Fruit fly (Drosophila melanogaster) whole organism, adult: ENCODE data around the gene CG31183.
A peak's percentile ranks its signal among the peaks of the same experiment; 100 is the strongest.

ENCODE experiments used
- CG11617 ChIP-seq: fragments of 200-800 bp; sonication (Bioruptor generic); optimal IDR thresholded peaks from 2 replicates; lab custom pipeline; 2017; ENCODE audit warnings: mild to moderate bottlenecking, missing biosample characterization, missing genetic modification reagents, missing genetic modification characterization
- CG12768 ChIP-seq: fragments of 200-800 bp; sonication (Bioruptor generic); optimal IDR thresholded peaks from 2 replicates; lab custom pipeline; 2017; ENCODE audit warnings: missing biosample characterization, missing genetic modification characterization, mild to moderate bottlenecking, moderate library complexity, missing genetic modification reagents
- CG14711 ChIP-seq: fragments of 200-800 bp; sonication (Bioruptor generic); optimal IDR thresholded peaks from 2 replicates; lab custom pipeline; 2018; ENCODE audit warnings: missing biosample characterization, mild to moderate bottlenecking, missing genetic modification characterization, moderate library complexity
- CG1620 ChIP-seq: fragments of 200-800 bp; sonication (Bioruptor generic); optimal IDR thresholded peaks from 2 replicates; lab custom pipeline; 2016; ENCODE audit warnings: missing biosample characterization, missing genetic modification characterization
- CG33017 ChIP-seq: fragments of 200-800 bp; sonication (Bioruptor generic); optimal IDR thresholded peaks from 2 replicates; lab custom pipeline; 2018; ENCODE audit warnings: missing biosample characterization, mild to moderate bottlenecking, missing genetic modification characterization, moderate library complexity
- CG5204 ChIP-seq: fragments of 200-800 bp; sonication (Bioruptor generic); optimal IDR thresholded peaks from 2 replicates; lab custom pipeline; 2016; ENCODE audit warnings: missing biosample characterization, missing genetic modification characterization
- CG7045 ChIP-seq: fragments of 200-800 bp; sonication (Bioruptor generic); optimal IDR thresholded peaks from 2 replicates; lab custom pipeline; 2017; ENCODE audit warnings: missing biosample characterization, mild to moderate bottlenecking, missing genetic modification characterization
- CG7101 ChIP-seq: fragments of 200-800 bp; sonication (Bioruptor generic); optimal IDR thresholded peaks from 2 replicates; lab custom pipeline; 2018; ENCODE audit warnings: missing biosample characterization, mild to moderate bottlenecking, missing genetic modification characterization, moderate library complexity
- Clk ChIP-seq: fragments of 200-800 bp; sonication (Bioruptor generic); optimal IDR thresholded peaks from 2 replicates; lab custom pipeline; 2017; ENCODE audit warnings: missing biosample characterization, missing genetic modification characterization
- Crg-1 ChIP-seq: fragments of 200-800 bp; sonication (Bioruptor generic); optimal IDR thresholded peaks from 2 replicates; lab custom pipeline; 2016; ENCODE audit warnings: missing biosample characterization, missing genetic modification characterization
- Hr96 ChIP-seq: fragments of 200-800 bp; sonication (Bioruptor generic); optimal IDR thresholded peaks from 2 replicates; lab custom pipeline; 2016; ENCODE audit warnings: missing biosample characterization, missing genetic modification characterization
- Mnt ChIP-seq: fragments of 200-800 bp; sonication (Bioruptor generic); optimal IDR thresholded peaks from 2 replicates; lab custom pipeline; 2016; ENCODE audit warnings: missing biosample characterization, mild to moderate bottlenecking, missing genetic modification characterization
- bab1 ChIP-seq: fragments of 200-800 bp; sonication (Bioruptor generic); optimal IDR thresholded peaks from 3 replicates; lab custom pipeline; 2019; ENCODE audit warnings: missing biosample characterization, mild to moderate bottlenecking, missing genetic modification characterization, moderate library complexity
- cic ChIP-seq: fragments of 200-800 bp; sonication (Bioruptor generic); optimal IDR thresholded peaks from 2 replicates; lab custom pipeline; 2017; ENCODE audit warnings: missing biosample characterization, mild to moderate bottlenecking, missing genetic modification characterization, moderate library complexity
- cnc ChIP-seq, 2 experiments: fragments of >200 bp; optimal IDR thresholded peaks; 2 replicates each; lab custom pipeline; 2017
- kay ChIP-seq: fragments of 200-800 bp; sonication (Bioruptor generic); peaks from one replicate; lab custom pipeline; 2016; ENCODE audit warnings: missing biosample characterization, missing genetic modification characterization, borderline replicate concordance
- ovo ChIP-seq: fragments of 200-800 bp; sonication (Bioruptor generic); optimal IDR thresholded peaks from 2 replicates; lab custom pipeline; 2016; ENCODE audit warnings: missing biosample characterization, missing genetic modification characterization
- pad ChIP-seq: fragments of 200-800 bp; sonication (Bioruptor generic); optimal IDR thresholded peaks from 3 replicates; lab custom pipeline; 2017; ENCODE audit warnings: missing biosample characterization, missing genetic modification characterization, mild to moderate bottlenecking, moderate library complexity, missing genetic modification reagents
- tj ChIP-seq: fragments of 200-800 bp; sonication (Bioruptor generic); optimal IDR thresholded peaks from 3 replicates; lab custom pipeline; 2017; ENCODE audit warnings: missing biosample characterization, mild to moderate bottlenecking, missing genetic modification characterization, moderate library complexity
- toe ChIP-seq: fragments of 200-800 bp; sonication (Bioruptor generic); optimal IDR thresholded peaks from 2 replicates; lab custom pipeline; 2016; ENCODE audit warnings: missing biosample characterization, missing genetic modification characterization

The CG31183 gene

dm6 chr3R:15875611-15876010 lies at the start of gene CG31183:
Gene CG31183, minus strand, starts transcription at chr3R:15875939.
- peak; percentile 31 for TF ChIP-seq tj (GFP tag; lab: Kevin White, UChicago)
- no peak for TF ChIP-seq Crg-1 (GFP tag; lab: Kevin White, UChicago)
- TF ChIP-seq Mnt (GFP tag; lab: Kevin White, UChicago) = peak; percentile 12
- TF ChIP-seq CG14711 (tag; lab: Kevin White, UChicago) = no peak

dm6 chr3R:15925329-15925728 lies 49.6 kb upstream of the CG31183 start, which contains the start of gene CG34276:
Gene CG34276, plus strand, starts transcription at chr3R:15925629.
- TF ChIP-seq CG7101 (tag; lab: Kevin White, UChicago) (no peak), CG5204 (GFP tag; lab: Kevin White, UChicago) (no peak), CG1620 (GFP tag; lab: Kevin White, UChicago) (no peak), tj (GFP tag; lab: Kevin White, UChicago) (no peak), Clk (GFP tag; lab: Kevin White, UChicago) (no peak), toe (no peak), Hr96 (GFP tag; lab: Kevin White, UChicago) (no peak), Mnt (GFP tag; lab: Kevin White, UChicago) (no peak)

- TF ChIP-seq CG1620 (GFP tag; lab: Kevin White, UChicago) = no peak
- no peak for TF ChIP-seq CG7045 (GFP tag; lab: Kevin White, UChicago)
- TF ChIP-seq Clk (GFP tag; lab: Kevin White, UChicago) = no peak
- no peak for TF ChIP-seq ovo
- no peak for TF ChIP-seq kay
- no peak for TF ChIP-seq pad (GFP tag; lab: Kevin White, UChicago)
- no peak for TF ChIP-seq CG12768
Observed at dm6 chr3R:15922622-15923574, 47.2 kb upstream of the CG31183 start.

dm6 chr3R:15921747-15922146 lies 46.0 kb upstream of the CG31183 start:
- TF ChIP-seq Clk (GFP tag; lab: Kevin White, UChicago) (no peak), Hr96 (GFP tag; lab: Kevin White, UChicago) (no peak), CG7045 (GFP tag; lab: Kevin White, UChicago) (no peak), kay (no peak), CG12768 (no peak), CG7101 (tag; lab: Kevin White, UChicago) (no peak), ovo (no peak), Mnt (GFP tag; lab: Kevin White, UChicago) (no peak), bab1 (GFP tag; lab: Kevin White, UChicago) (no peak), CG11617 (no peak)

- TF ChIP-seq bab1 (GFP tag; lab: Kevin White, UChicago) = no peak
- TF ChIP-seq ovo = no peak
- no peak for TF ChIP-seq CG1620 (GFP tag; lab: Kevin White, UChicago)
- no peak for TF ChIP-seq CG14711 (tag; lab: Kevin White, UChicago)
- TF ChIP-seq Clk (GFP tag; lab: Kevin White, UChicago) = no peak
- TF ChIP-seq CG7045 (GFP tag; lab: Kevin White, UChicago) = no peak
- no peak for TF ChIP-seq Mnt (GFP tag; lab: Kevin White, UChicago)
- TF ChIP-seq CG7101 (tag; lab: Kevin White, UChicago) = no peak
- no peak for TF ChIP-seq cnc (optimal IDR thresholded peaks at IDR 0.05; lab: Kevin White, UChicago)
- TF ChIP-seq CG5204 (GFP tag; lab: Kevin White, UChicago) = no peak
- no peak for TF ChIP-seq Hr96 (GFP tag; lab: Kevin White, UChicago)
- TF ChIP-seq CG12768 = no peak
- no peak for TF ChIP-seq kay
- no peak for TF ChIP-seq CG33017 (tag; lab: Kevin White, UChicago)
- no peak for TF ChIP-seq toe
- no peak for TF ChIP-seq CG11617
- TF ChIP-seq Crg-1 (GFP tag; lab: Kevin White, UChicago) = no peak
- no peak for TF ChIP-seq tj (GFP tag; lab: Kevin White, UChicago)
- no peak for TF ChIP-seq pad (GFP tag; lab: Kevin White, UChicago)
- TF ChIP-seq cic (GFP tag; lab: Kevin White, UChicago) = no peak
Observed at dm6 chr3R:15920751-15921156, 45.0 kb upstream of the CG31183 start, which contains the start of gene Fbxl7. Gene Fbxl7, plus strand, starts transcription at chr3R:15920898.

- no peak for TF ChIP-seq CG7101 (tag; lab: Kevin White, UChicago)
- no peak for TF ChIP-seq bab1 (GFP tag; lab: Kevin White, UChicago)
- no peak for TF ChIP-seq cic (GFP tag; lab: Kevin White, UChicago)
- no peak for TF ChIP-seq toe
- no peak for TF ChIP-seq Crg-1 (GFP tag; lab: Kevin White, UChicago)
- TF ChIP-seq CG5204 (GFP tag; lab: Kevin White, UChicago) = no peak
- TF ChIP-seq pad (GFP tag; lab: Kevin White, UChicago) = no peak
- TF ChIP-seq Clk (GFP tag; lab: Kevin White, UChicago) = no peak
- TF ChIP-seq ovo = no peak
- no peak for TF ChIP-seq CG12768
- TF ChIP-seq kay = no peak
Observed at dm6 chr3R:15920229-15920533, 44.4 kb upstream of the CG31183 start.
